Fruit fly (Drosophila melanogaster): Measurements from ENCODE around the gene CG12025.

The CG12025 gene

DNA sequence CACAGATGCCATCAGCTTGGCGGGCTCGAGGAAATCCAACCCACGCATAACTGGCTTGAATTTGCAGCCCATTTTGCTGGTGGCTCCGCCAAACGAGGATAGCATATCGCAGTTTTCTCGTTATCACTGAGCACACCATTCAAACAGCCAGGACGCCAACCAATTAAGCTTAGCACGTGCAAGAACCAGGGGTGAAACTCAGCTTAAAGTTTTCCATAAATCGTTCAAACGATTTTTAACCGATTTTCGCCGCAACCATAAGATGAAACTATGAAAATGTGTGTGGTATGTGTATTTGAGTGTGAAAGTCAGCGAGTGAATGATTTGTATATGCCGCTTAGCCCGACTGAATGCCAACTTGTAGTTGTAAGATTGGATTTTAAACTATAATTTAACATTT lies 25.7 kb downstream of the CG12025 start (continued):
- TF ChIP-seq NK7.1 (GFP tag; optimal IDR thresholded peaks at IDR 0.05): no peak
- TF ChIP-seq her (GFP tag; optimal IDR thresholded peaks at IDR 0.05): no peak
- no peak for TF ChIP-seq Mrtf (GFP tag; IDR thresholded peaks at IDR 0.05)
- peak; percentile 1 for TF ChIP-seq Hmr (GFP tag; optimal IDR thresholded peaks at IDR 0.05)
- peak; percentile 20 for TF ChIP-seq CG10979 (tag; optimal IDR thresholded peaks at IDR 0.05)
- TF ChIP-seq CG3163 (GFP tag; optimal IDR thresholded peaks at IDR 0.05): no peak
- TF ChIP-seq CG11085 (GFP tag; IDR thresholded peaks at IDR 0.05): no peak
- peak; percentile 9 for TF ChIP-seq CG6654 (GFP tag; optimal IDR thresholded peaks at IDR 0.05)
- no peak for TF ChIP-seq CG12219 (GFP tag; optimal IDR thresholded peaks at IDR 0.05)
- TF ChIP-seq onecut (GFP tag; IDR thresholded peaks at IDR 0.05): peak; percentile 39
- TF ChIP-seq CG3995 (GFP tag; optimal IDR thresholded peaks at IDR 0.05): peak; percentile 27
- no peak for TF ChIP-seq CG7745 (tag; optimal IDR thresholded peaks at IDR 0.05)
- TF ChIP-seq Lhr (GFP tag; optimal IDR thresholded peaks at IDR 0.05): peak; percentile 34
- TF ChIP-seq Nf-YA (GFP tag; IDR thresholded peaks at IDR 0.05): peak; percentile 37; the same call in 1 of the 2 replicates
- peak; percentile 47 for TF ChIP-seq gfzf (GFP tag; optimal IDR thresholded peaks at IDR 0.05)
- TF ChIP-seq Dp (GFP tag; optimal IDR thresholded peaks at IDR 0.05): peak; percentile 82
- TF ChIP-seq chinmo (GFP tag; IDR thresholded peaks at IDR 0.05; ENCODE audit: partially characterized antibody): 0 out of 4 replicates have a peak, but pooled peaks have one; percentile 46
- TF ChIP-seq pita (GFP tag; optimal IDR thresholded peaks at IDR 0.05): peak; percentile 82
- peak; percentile 26; the same call in 1 of the 2 replicates for TF ChIP-seq CG3847 (GFP tag; IDR thresholded peaks at IDR 0.05)
- TF ChIP-seq CG16813 (GFP tag; IDR thresholded peaks at IDR 0.05; ENCODE audit: partially characterized antibody): 0 out of 3 replicates have a peak, but pooled peaks have one; percentile 39
- TF ChIP-seq vvl (GFP tag; IDR thresholded peaks at IDR 0.05): peak; percentile 43; the same call in 1 of the 2 replicates
- TF ChIP-seq CG12769 (tag; optimal IDR thresholded peaks at IDR 0.05): peak; percentile 17
- TF ChIP-seq Rfx (GFP tag; IDR thresholded peaks at IDR 0.05): peak; percentile 45
- TF ChIP-seq Opbp (GFP tag; IDR thresholded peaks at IDR 0.05; ENCODE audit: partially characterized antibody): peak; percentile 21; the same call in 1 of the 3 replicates
- TF ChIP-seq E2f2 (GFP tag; IDR thresholded peaks at IDR 0.05): peak; percentile 87

DNA sequence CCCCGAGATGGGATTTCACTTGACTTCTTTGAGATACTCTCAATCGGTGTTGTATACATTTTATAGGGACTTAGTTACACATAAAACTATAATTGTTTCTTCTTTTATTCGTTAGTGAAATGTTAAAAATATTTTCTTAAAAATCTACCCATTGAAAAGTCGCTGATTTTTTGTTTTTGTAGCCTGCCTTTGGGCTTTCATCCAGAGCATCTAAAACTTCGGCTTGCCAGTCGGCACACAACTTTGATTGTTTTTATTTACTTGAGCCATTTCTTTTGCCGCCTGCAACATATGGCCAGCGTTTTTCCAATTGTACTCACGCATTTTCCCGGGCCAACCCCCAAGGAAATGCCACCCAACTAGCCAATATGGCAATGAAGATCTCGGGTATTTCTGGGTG lies 26.7 kb downstream of the CG12025 start:
- TF ChIP-seq H15 (GFP tag; IDR thresholded peaks at IDR 0.05) (no peak), tx (GFP tag; optimal IDR thresholded peaks at IDR 0.05) (no peak), dpn (GFP tag; optimal IDR thresholded peaks at IDR 0.05) (no peak), yki (optimal IDR thresholded peaks at IDR 0.05) (no peak), Hmr (GFP tag; optimal IDR thresholded peaks at IDR 0.05) (peak; percentile 22), CG13424 (tag; optimal IDR thresholded peaks at IDR 0.05) (peak; percentile 3), slbo (GFP tag; IDR thresholded peaks at IDR 0.05) (0 out of 2 replicates have a peak, but pooled peaks have one; percentile 17), lov (optimal IDR thresholded peaks at IDR 0.05) (no peak), lov (GFP tag; IDR thresholded peaks at IDR 0.05) (no peak), toy (GFP tag; IDR thresholded peaks at IDR 0.05) (no peak), CG3838 (GFP tag; optimal IDR thresholded peaks at IDR 0.05) (no peak), cad (GFP tag; optimal IDR thresholded peaks at IDR 0.05) (peak; percentile 16), CG7357 (GFP tag; IDR thresholded peaks at IDR 0.05) (0 out of 3 replicates have a peak, but pooled peaks have one; percentile 17), wdn (GFP tag; IDR thresholded peaks at IDR 0.05) (0 out of 2 replicates have a peak, but pooled peaks have one; percentile 7), nom (GFP tag; optimal IDR thresholded peaks at IDR 0.05) (peak; percentile 16), gem (tag; optimal IDR thresholded peaks at IDR 0.05) (peak; percentile 43), dysf (GFP tag; IDR thresholded peaks at IDR 0.05) (peak; percentile 53; the same call in 2 of the 3 replicates), CG6654 (GFP tag; optimal IDR thresholded peaks at IDR 0.05) (peak; percentile 92), CG17912 (GFP tag; optimal IDR thresholded peaks at IDR 0.05) (no peak), Fer3 (tag; optimal IDR thresholded peaks at IDR 0.05) (peak; percentile 15), Chrac-16 (GFP tag; optimal IDR thresholded peaks at IDR 0.05) (no peak), sens (GFP tag) (peak; percentile 38), CG17359 (tag; optimal IDR thresholded peaks at IDR 0.05) (peak; percentile 55), Nf-YB (GFP tag; optimal IDR thresholded peaks at IDR 0.05) (peak; percentile 3), CG11093 (GFP tag; IDR thresholded peaks at IDR 0.05) (no peak), row (GFP tag; IDR thresholded peaks at IDR 0.05) (peak; percentile 47; the same call in 2 of the 3 replicates), Nf-YC (tag; optimal IDR thresholded peaks at IDR 0.05) (no peak)
